Fruit fly (Drosophila melanogaster): ENCODE measurements around the gene CG8478.

Gene CG8478

DNA sequence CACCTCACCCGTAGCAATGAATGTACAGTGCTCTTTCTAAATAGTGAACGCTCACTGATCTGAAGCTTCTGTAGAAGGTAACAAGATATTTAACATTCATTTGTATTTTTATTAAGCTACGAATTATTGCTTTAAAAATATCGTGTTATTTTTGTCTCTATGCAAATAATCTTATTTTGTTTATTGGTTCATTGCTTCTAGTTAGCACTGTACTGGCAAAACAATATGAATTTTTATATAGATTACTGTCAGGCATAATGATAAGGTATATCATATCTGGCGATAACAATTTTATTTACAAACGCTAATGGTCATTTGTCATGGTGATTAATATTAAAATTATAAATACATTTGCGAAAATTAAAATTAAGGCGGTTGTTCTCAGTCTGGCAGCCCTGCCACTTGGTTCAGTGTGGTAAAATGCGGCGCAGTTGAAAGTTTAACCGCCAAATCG lies 8.1 kb downstream of the CG8478 start, which contains the start of gene CG9471 (continued):
- peak; percentile 87 for TF ChIP-seq CG9215 (GFP tag; IDR thresholded peaks at IDR 0.05)
- peak; percentile 68 for TF ChIP-seq CG8281 (tag; optimal IDR thresholded peaks at IDR 0.05)
- peak; percentile 70 for TF ChIP-seq CG5180 (GFP tag; optimal IDR thresholded peaks at IDR 0.05)
- TF ChIP-seq esg (GFP tag; conservative IDR thresholded peaks at IDR 0.05): peak; percentile 92
- peak; percentile 77 for TF ChIP-seq CG5245 (GFP tag; optimal IDR thresholded peaks at IDR 0.05)
- peak; percentile 93 for TF ChIP-seq az2 (GFP tag; optimal IDR thresholded peaks at IDR 0.05)
- peak; percentile 90 for TF ChIP-seq CG14050 (GFP tag; IDR thresholded peaks at IDR 0.05)
- no peak for TF ChIP-seq sc (optimal IDR thresholded peaks at IDR 0.05)
- TF ChIP-seq sc (GFP tag; optimal IDR thresholded peaks at IDR 0.05): peak; percentile 78
- TF ChIP-seq crol (GFP tag; IDR thresholded peaks at IDR 0.05): 0 out of 2 replicates have a peak, but pooled peaks have one; percentile 6
- TF ChIP-seq CG34422 (GFP tag; IDR thresholded peaks at IDR 0.05): peak; percentile 93
- TF ChIP-seq Sox100B (GFP tag; optimal IDR thresholded peaks at IDR 0.05): peak; percentile 85
- TF ChIP-seq CG10979 (tag; optimal IDR thresholded peaks at IDR 0.05): peak; percentile 86
- TF ChIP-seq Hey (tag; optimal IDR thresholded peaks at IDR 0.05): peak; percentile 49
- peak; percentile 93 for TF ChIP-seq H2.0 (GFP tag; IDR thresholded peaks at IDR 0.05)
- TF ChIP-seq CG10147 (GFP tag; optimal IDR thresholded peaks at IDR 0.05): peak; percentile 82
- TF ChIP-seq ssp (GFP tag; IDR thresholded peaks at IDR 0.05): peak; percentile 77
- peak; percentile 90 for TF ChIP-seq trem (tag; optimal IDR thresholded peaks at IDR 0.05)
- peak; percentile 92 for TF ChIP-seq tap (tag; optimal IDR thresholded peaks at IDR 0.05)
- peak; percentile 91 for TF ChIP-seq CG32772 (GFP tag; IDR thresholded peaks at IDR 0.05)
- no peak for TF ChIP-seq hbn (GFP tag; IDR thresholded peaks at IDR 0.05; ENCODE audit: partially characterized antibody)
- TF ChIP-seq phol (tag; optimal IDR thresholded peaks at IDR 0.05): peak; percentile 89
- peak; percentile 67; the same call in 1 of the 3 replicates for TF ChIP-seq CG6175 (GFP tag; IDR thresholded peaks at IDR 0.05)
- TF ChIP-seq sisA (GFP tag; IDR thresholded peaks at IDR 0.05): peak; percentile 93
- TF ChIP-seq chif (GFP tag; optimal IDR thresholded peaks at IDR 0.05): peak; percentile 85 to 89
- TF ChIP-seq kah (GFP tag; optimal IDR thresholded peaks at IDR 0.05): peak; percentile 76
- TF ChIP-seq CG11695 (GFP tag; IDR thresholded peaks at IDR 0.05): peak; percentile 92
- TF ChIP-seq chn (GFP tag; optimal IDR thresholded peaks at IDR 0.05): peak; percentile 90
- TF ChIP-seq CG18262 (tag; optimal IDR thresholded peaks at IDR 0.05): peak; percentile 90
- TF ChIP-seq her (GFP tag; optimal IDR thresholded peaks at IDR 0.05): peak; percentile 81
- TF ChIP-seq CG4282 (GFP tag; optimal IDR thresholded peaks at IDR 0.05): peak; percentile 65
- TF ChIP-seq CG9932 (GFP tag; IDR thresholded peaks at IDR 0.05): peak; percentile 93
- peak; percentile 68 for TF ChIP-seq repo (GFP tag; optimal IDR thresholded peaks at IDR 0.05)
- TF ChIP-seq Sox102F (GFP tag; optimal IDR thresholded peaks at IDR 0.05): peak; percentile 93
- TF ChIP-seq sens-2 (GFP tag; IDR thresholded peaks at IDR 0.05): peak; percentile 85
- peak; percentile 95 for TF ChIP-seq PHDP (tag; optimal IDR thresholded peaks at IDR 0.05)
- TF ChIP-seq nerfin-2 (GFP tag; IDR thresholded peaks at IDR 0.05; ENCODE audit: partially characterized antibody): no peak
- TF ChIP-seq Bdp1 (GFP tag; optimal IDR thresholded peaks at IDR 0.05): peak; percentile 78
- peak; percentile 29 for TF ChIP-seq ftz-f1 (GFP tag; optimal IDR thresholded peaks at IDR 0.05)
- no peak for TF ChIP-seq CG2129 (GFP tag; IDR thresholded peaks at IDR 0.05; ENCODE audit: partially characterized antibody)
- TF ChIP-seq Atf6 (GFP tag; IDR thresholded peaks at IDR 0.05): peak; percentile 94
- TF ChIP-seq trh (GFP tag; optimal IDR thresholded peaks at IDR 0.05): peak; percentile 69
- TF ChIP-seq CrebB (tag; optimal IDR thresholded peaks at IDR 0.05): peak; percentile 88
- peak; percentile 90 for TF ChIP-seq fu2 (GFP tag; optimal IDR thresholded peaks at IDR 0.05)
- TF ChIP-seq CG18619 (GFP tag; optimal IDR thresholded peaks at IDR 0.05): peak; percentile 84
- TF ChIP-seq Gsc (GFP tag; IDR thresholded peaks at IDR 0.05): peak; percentile 70
- peak; percentile 98 for TF ChIP-seq row (GFP tag; IDR thresholded peaks at IDR 0.05)
- TF ChIP-seq nau (GFP tag; optimal IDR thresholded peaks at IDR 0.05): peak; percentile 87
- no peak for TF ChIP-seq cad (GFP tag; optimal IDR thresholded peaks at IDR 0.05)
- TF ChIP-seq grau (tag; optimal IDR thresholded peaks at IDR 0.05): peak; percentile 99
- TF ChIP-seq NC2α (GFP tag; optimal IDR thresholded peaks at IDR 0.05): peak; percentile 76
- no peak for TF ChIP-seq hth (optimal IDR thresholded peaks at IDR 0.05)

Data from whole organism, embryonic.